Worm (Caenorhabditis elegans): ENCODE results near the gene nmgp-1.

DNA sequence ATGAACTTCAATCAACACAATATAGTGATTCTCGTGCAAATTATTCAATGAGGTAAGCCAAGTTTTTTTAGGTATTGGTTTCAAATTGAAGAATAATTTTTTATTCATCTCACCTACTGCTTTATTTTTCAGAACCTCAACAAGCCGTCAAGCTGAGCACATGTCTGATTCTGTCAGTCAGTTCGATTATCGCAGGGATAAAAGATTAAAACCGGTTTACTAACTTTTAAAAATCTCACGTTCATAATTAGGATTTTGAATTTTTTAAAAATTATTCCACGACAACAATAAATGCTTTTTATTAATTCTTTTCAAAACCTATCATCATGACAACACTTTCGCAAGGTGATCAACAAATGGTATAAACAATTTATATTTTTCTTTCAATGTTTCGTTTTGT lies 1.6 kb downstream of the nmgp-1 start, which contains the start of gene F13H8.12:
- TF ChIP-seq tab-1 (GFP tag; IDR thresholded peaks at IDR 0.05) (no peak), ztf-29 (GFP tag; IDR thresholded peaks at IDR 0.05) (no peak)

All from whole organism, midembryonic.